Worm (Caenorhabditis elegans) whole organism, L1 larva: ENCODE results near the gene vab-7.

Experiments
- aly-2 ChIP-seq: fragments of 150-350 bp; optimal IDR thresholded peaks from 2 replicates; lab custom pipeline; 2014; ENCODE audit warnings: missing biosample characterization, missing genetic modification characterization
- blmp-1 ChIP-seq: fragments of 150-350 bp; optimal IDR thresholded peaks from 2 replicates; lab custom pipeline; 2014; ENCODE audit warnings: missing biosample characterization, missing genetic modification characterization
- ets-5 ChIP-seq: fragments of 200-800 bp; sonication (Bioruptor generic); IDR thresholded peaks from 2 replicates; pipeline ENCODE4 v1.3.6; 2022; ENCODE audit warnings: missing genetic modification characterization, missing compliant biosample characterization
- nhr-12 ChIP-seq: sonication (generic microtip); optimal IDR thresholded peaks from 2 replicates; lab custom pipeline; 2017; ENCODE audit warnings: missing biosample characterization, missing genetic modification characterization
- nhr-71 ChIP-seq: sonication (generic microtip); optimal IDR thresholded peaks from 2 replicates; lab custom pipeline; 2016; ENCODE audit warnings: mild to moderate bottlenecking, missing genetic modification characterization, moderate library complexity, missing compliant biosample characterization
- nhr-84 ChIP-seq: sonication (generic microtip); optimal IDR thresholded peaks from 2 replicates; lab custom pipeline; 2017; ENCODE audit warnings: missing biosample characterization, missing genetic modification characterization
- skn-1 ChIP-seq: fragments of 150-350 bp; optimal IDR thresholded peaks from 2 replicates; lab custom pipeline; 2014; ENCODE audit warnings: missing biosample characterization, missing genetic modification characterization
- ztf-11 ChIP-seq, 2 experiments: sonication (generic microtip); optimal IDR thresholded peaks; 2 replicates each; lab custom pipeline; 2016 to 2017; ENCODE audit warnings: missing genetic modification characterization in 2 of 2, missing biosample characterization in 1 of 2, missing compliant biosample characterization in 1 of 2

DNA sequence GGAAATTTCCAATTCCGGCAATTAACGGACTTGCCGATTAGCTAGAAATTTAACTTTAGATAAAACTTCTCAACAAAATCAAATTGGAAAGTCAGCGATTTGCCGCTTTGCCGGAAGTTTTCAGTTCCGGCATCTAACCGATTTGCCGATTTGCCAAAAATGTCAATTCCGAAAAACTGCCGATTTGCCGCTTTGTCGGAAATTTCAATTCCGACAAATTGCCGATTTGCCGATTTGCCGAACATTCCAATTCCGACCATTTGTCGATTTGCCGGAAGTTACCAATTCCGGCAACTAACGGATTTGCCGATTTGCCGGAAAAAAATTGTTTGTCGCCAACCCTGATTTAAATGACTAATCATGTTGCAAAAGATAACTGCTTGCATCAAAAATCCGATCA, 11.0 kb upstream of the vab-7 start:
- TF ChIP-seq ztf-11 (tag; optimal IDR thresholded peaks at IDR 0.05; lab: Kevin White, UChicago) (no peak), skn-1 (tag; lab: Kevin White, UChicago) (no peak), blmp-1 (no peak), aly-2 (no peak), ets-5 (GFP tag; lab: Robert Waterston, UW) (no peak), nhr-84 (tag; lab: Kevin White, UChicago) (no peak), nhr-12 (no peak), nhr-71 (tag; lab: Kevin White, UChicago) (no peak)
